Fruit fly (Drosophila melanogaster) whole organism, adult: ENCODE measurements around the gene Obp83g.

Source experiments
- CG11617 ChIP-seq: fragments of 200-800 bp; sonication (Bioruptor generic); optimal IDR thresholded peaks from 2 replicates; lab custom pipeline; 2017; ENCODE audit warnings: mild to moderate bottlenecking, missing biosample characterization, missing genetic modification reagents, missing genetic modification characterization
- CG12768 ChIP-seq: fragments of 200-800 bp; sonication (Bioruptor generic); optimal IDR thresholded peaks from 2 replicates; lab custom pipeline; 2017; ENCODE audit warnings: missing biosample characterization, missing genetic modification characterization, mild to moderate bottlenecking, moderate library complexity, missing genetic modification reagents
- CG14711 ChIP-seq: fragments of 200-800 bp; sonication (Bioruptor generic); optimal IDR thresholded peaks from 2 replicates; lab custom pipeline; 2018; ENCODE audit warnings: missing biosample characterization, mild to moderate bottlenecking, missing genetic modification characterization, moderate library complexity
- CG1620 ChIP-seq: fragments of 200-800 bp; sonication (Bioruptor generic); optimal IDR thresholded peaks from 2 replicates; lab custom pipeline; 2016; ENCODE audit warnings: missing biosample characterization, missing genetic modification characterization
- CG33017 ChIP-seq: fragments of 200-800 bp; sonication (Bioruptor generic); optimal IDR thresholded peaks from 2 replicates; lab custom pipeline; 2018; ENCODE audit warnings: missing biosample characterization, mild to moderate bottlenecking, missing genetic modification characterization, moderate library complexity
- CG5204 ChIP-seq: fragments of 200-800 bp; sonication (Bioruptor generic); optimal IDR thresholded peaks from 2 replicates; lab custom pipeline; 2016; ENCODE audit warnings: missing biosample characterization, missing genetic modification characterization
- CG7045 ChIP-seq: fragments of 200-800 bp; sonication (Bioruptor generic); optimal IDR thresholded peaks from 2 replicates; lab custom pipeline; 2017; ENCODE audit warnings: missing biosample characterization, mild to moderate bottlenecking, missing genetic modification characterization
- CG7101 ChIP-seq: fragments of 200-800 bp; sonication (Bioruptor generic); optimal IDR thresholded peaks from 2 replicates; lab custom pipeline; 2018; ENCODE audit warnings: missing biosample characterization, mild to moderate bottlenecking, missing genetic modification characterization, moderate library complexity
- Clk ChIP-seq: fragments of 200-800 bp; sonication (Bioruptor generic); optimal IDR thresholded peaks from 2 replicates; lab custom pipeline; 2017; ENCODE audit warnings: missing biosample characterization, missing genetic modification characterization
- Crg-1 ChIP-seq: fragments of 200-800 bp; sonication (Bioruptor generic); optimal IDR thresholded peaks from 2 replicates; lab custom pipeline; 2016; ENCODE audit warnings: missing biosample characterization, missing genetic modification characterization
- Hr96 ChIP-seq: fragments of 200-800 bp; sonication (Bioruptor generic); optimal IDR thresholded peaks from 2 replicates; lab custom pipeline; 2016; ENCODE audit warnings: missing biosample characterization, missing genetic modification characterization
- Mnt ChIP-seq: fragments of 200-800 bp; sonication (Bioruptor generic); optimal IDR thresholded peaks from 2 replicates; lab custom pipeline; 2016; ENCODE audit warnings: missing biosample characterization, mild to moderate bottlenecking, missing genetic modification characterization
- bab1 ChIP-seq: fragments of 200-800 bp; sonication (Bioruptor generic); optimal IDR thresholded peaks from 3 replicates; lab custom pipeline; 2019; ENCODE audit warnings: missing biosample characterization, mild to moderate bottlenecking, missing genetic modification characterization, moderate library complexity
- cic ChIP-seq: fragments of 200-800 bp; sonication (Bioruptor generic); optimal IDR thresholded peaks from 2 replicates; lab custom pipeline; 2017; ENCODE audit warnings: missing biosample characterization, mild to moderate bottlenecking, missing genetic modification characterization, moderate library complexity
- cnc ChIP-seq, 2 experiments: fragments of >200 bp; optimal IDR thresholded peaks; 2 replicates each; lab custom pipeline; 2017
- kay ChIP-seq: fragments of 200-800 bp; sonication (Bioruptor generic); peaks from one replicate; lab custom pipeline; 2016; ENCODE audit warnings: missing biosample characterization, missing genetic modification characterization, borderline replicate concordance
- ovo ChIP-seq: fragments of 200-800 bp; sonication (Bioruptor generic); optimal IDR thresholded peaks from 2 replicates; lab custom pipeline; 2016; ENCODE audit warnings: missing biosample characterization, missing genetic modification characterization
- pad ChIP-seq: fragments of 200-800 bp; sonication (Bioruptor generic); optimal IDR thresholded peaks from 3 replicates; lab custom pipeline; 2017; ENCODE audit warnings: missing biosample characterization, missing genetic modification characterization, mild to moderate bottlenecking, moderate library complexity, missing genetic modification reagents
- tj ChIP-seq: fragments of 200-800 bp; sonication (Bioruptor generic); optimal IDR thresholded peaks from 3 replicates; lab custom pipeline; 2017; ENCODE audit warnings: missing biosample characterization, mild to moderate bottlenecking, missing genetic modification characterization, moderate library complexity
- toe ChIP-seq: fragments of 200-800 bp; sonication (Bioruptor generic); optimal IDR thresholded peaks from 2 replicates; lab custom pipeline; 2016; ENCODE audit warnings: missing biosample characterization, missing genetic modification characterization

Obp83g gene

dm6 chr3R:6112252-6112995 is at the start of gene Obp83g:
Gene Obp83g (minus strand): TSS chr3R:6112302.
- TF ChIP-seq cnc (optimal IDR thresholded peaks at IDR 0.05; lab: Kevin White, UChicago): no peak
- TF ChIP-seq CG5204 (GFP tag; lab: Kevin White, UChicago): no peak
- TF ChIP-seq Hr96: no peak

DNA sequence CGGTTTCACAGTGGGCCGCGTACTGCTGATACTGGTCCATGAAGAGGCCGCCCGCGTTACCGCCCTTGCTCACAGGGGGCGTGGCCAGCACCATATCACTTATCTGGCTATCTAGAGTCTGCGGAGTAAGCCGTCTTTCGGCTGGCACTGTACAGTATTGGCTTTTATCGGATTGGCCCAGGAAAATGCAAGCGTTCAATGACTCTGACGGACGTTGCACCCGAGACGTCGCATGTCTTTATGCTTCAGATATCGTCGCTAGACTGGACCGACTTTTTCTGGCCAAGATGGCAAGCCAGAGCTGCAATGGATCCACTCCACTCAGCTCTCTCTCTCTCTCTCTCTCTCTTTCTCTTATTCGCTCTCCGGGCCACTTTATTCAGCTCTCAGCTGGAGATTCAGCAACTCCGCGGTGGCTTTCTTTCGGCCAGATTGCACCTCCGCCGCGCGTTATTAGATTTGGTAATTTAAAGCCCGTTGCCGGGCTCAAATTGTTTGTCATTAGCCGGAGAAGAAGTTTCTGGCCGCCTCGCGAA is 44.9 kb upstream of the Obp83g start, which contains the start of gene CG31559:
Gene CG31559 (minus strand): TSS at position 273 of the 536 bp plus-strand sequence.
- TF ChIP-seq CG7045 (no peak), CG14711 (no peak), bab1 (GFP tag; lab: Kevin White, UChicago) (no peak), Crg-1 (GFP tag; lab: Kevin White, UChicago) (no peak), CG33017 (tag; lab: Kevin White, UChicago) (no peak), tj (no peak), pad (no peak), kay (GFP tag; lab: Kevin White, UChicago) (no peak), ovo (GFP tag; lab: Kevin White, UChicago) (no peak), CG11617 (GFP tag; lab: Kevin White, UChicago) (no peak), Clk (GFP tag; lab: Kevin White, UChicago) (no peak), CG5204 (GFP tag; lab: Kevin White, UChicago) (no peak), Hr96 (no peak)

- TF ChIP-seq toe (GFP tag; lab: Kevin White, UChicago) (no peak), CG14711 (no peak), cic (GFP tag; lab: Kevin White, UChicago) (no peak), cnc (optimal IDR thresholded peaks at IDR 0.05; lab: Kevin White, UChicago) (no peak), CG7045 (no peak), CG5204 (GFP tag; lab: Kevin White, UChicago) (no peak), CG11617 (GFP tag; lab: Kevin White, UChicago) (no peak), CG7101 (tag; lab: Kevin White, UChicago) (no peak), Mnt (GFP tag; lab: Kevin White, UChicago) (no peak)
These were observed 42.7 kb upstream of the Obp83g start for dm6 chr3R:6154773-6155295.

dm6 chr3R:6153574-6153973 is 41.5 kb upstream of the Obp83g start:
- TF ChIP-seq CG7045 (no peak), CG12768 (no peak), CG14711 (no peak), cnc (optimal IDR thresholded peaks at IDR 0.05; lab: Kevin White, UChicago) (no peak), cic (GFP tag; lab: Kevin White, UChicago) (no peak), CG7101 (tag; lab: Kevin White, UChicago) (no peak), Hr96 (no peak), ovo (GFP tag; lab: Kevin White, UChicago) (no peak), CG33017 (tag; lab: Kevin White, UChicago) (no peak), tj (no peak), CG11617 (GFP tag; lab: Kevin White, UChicago) (no peak), CG5204 (GFP tag; lab: Kevin White, UChicago) (no peak), CG1620 (GFP tag; lab: Kevin White, UChicago) (no peak), toe (GFP tag; lab: Kevin White, UChicago) (no peak)

- TF ChIP-seq cic (GFP tag; lab: Kevin White, UChicago) (no peak), bab1 (GFP tag; lab: Kevin White, UChicago) (no peak), kay (GFP tag; lab: Kevin White, UChicago) (no peak), Hr96 (no peak), CG33017 (tag; lab: Kevin White, UChicago) (no peak)
These were observed 37.5 kb upstream of the Obp83g start for dm6 chr3R:6149593-6149992.

DNA sequence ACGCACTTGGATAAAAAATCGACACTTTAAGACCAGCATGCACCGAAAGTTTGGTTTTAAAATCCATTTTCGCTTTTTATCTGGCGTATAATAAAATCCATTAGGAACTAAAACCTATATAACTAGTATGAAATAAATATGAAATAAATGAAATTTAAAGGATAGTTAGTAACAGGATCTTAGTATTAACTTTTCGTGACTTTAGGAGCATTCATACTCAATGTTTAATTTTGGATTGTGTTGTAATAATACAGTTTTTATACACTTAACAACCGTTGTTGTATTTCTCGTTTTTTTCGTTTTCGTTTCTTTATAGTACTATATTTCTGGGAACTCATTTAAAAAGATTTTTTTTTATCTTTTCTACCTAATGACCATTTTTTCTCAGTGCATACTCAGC is 37.0 kb upstream of the Obp83g start:
- no peak for TF ChIP-seq ovo (GFP tag; lab: Kevin White, UChicago)
- no peak for TF ChIP-seq CG33017 (tag; lab: Kevin White, UChicago)
- TF ChIP-seq pad: no peak
- TF ChIP-seq cic (GFP tag; lab: Kevin White, UChicago): no peak
- TF ChIP-seq CG12768: no peak
- TF ChIP-seq bab1 (GFP tag; lab: Kevin White, UChicago): no peak
- no peak for TF ChIP-seq Hr96
- no peak for TF ChIP-seq CG7101 (tag; lab: Kevin White, UChicago)
- no peak for TF ChIP-seq Clk (GFP tag; lab: Kevin White, UChicago)

DNA sequence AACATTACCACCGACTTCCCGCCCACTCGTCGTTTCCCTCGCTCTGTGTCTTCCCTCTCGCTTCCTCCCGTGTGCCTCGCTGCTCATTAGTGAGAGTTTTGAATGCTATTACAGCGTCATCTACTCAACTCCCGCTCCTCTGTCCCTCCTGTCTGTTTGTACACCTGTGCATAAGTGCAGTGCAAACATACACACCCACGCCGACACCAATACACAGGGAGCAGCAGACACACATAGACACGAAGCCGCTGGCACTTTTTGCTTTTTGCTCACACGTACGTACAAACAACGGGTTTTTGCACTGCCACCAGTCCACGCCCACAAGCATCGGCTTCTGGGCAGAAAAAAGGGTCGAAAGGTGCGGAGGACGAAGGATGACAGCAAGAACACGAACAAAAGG is 29.7 kb upstream of the Obp83g start:
- TF ChIP-seq CG7045 (no peak), CG12768 (no peak), cnc (optimal IDR thresholded peaks at IDR 0.05; lab: Kevin White, UChicago) (no peak), ovo (GFP tag; lab: Kevin White, UChicago) (no peak), CG1620 (GFP tag; lab: Kevin White, UChicago) (no peak), cic (GFP tag; lab: Kevin White, UChicago) (no peak), Clk (GFP tag; lab: Kevin White, UChicago) (no peak), CG14711 (no peak), Mnt (GFP tag; lab: Kevin White, UChicago) (no peak)
